Worm (Caenorhabditis elegans): Measurements from ENCODE around the gene C06H5.8.

The C06H5.8 gene

ce11 chrV:17951172-17951999 lies 32.6 kb downstream of the C06H5.8 start, which contains the start of gene Y59A8B.24 (continued):
- TF ChIP-seq zfp-3 (GFP tag; conservative IDR thresholded peaks at IDR 0.05) (peak; percentile 74; the same call in 1 of the 2 replicates), egl-27 (tag; optimal IDR thresholded peaks at IDR 0.05) (no peak), Y5F2A.4 (GFP tag; optimal IDR thresholded peaks at IDR 0.05) (no peak), lir-3 (tag; optimal IDR thresholded peaks at IDR 0.05) (no peak), madf-9 (GFP tag; conservative IDR thresholded peaks at IDR 0.05) (peak; percentile 80), nhr-6 (tag; optimal IDR thresholded peaks at IDR 0.05) (peak; percentile 94), mxl-3 (GFP tag; optimal IDR thresholded peaks at IDR 0.05) (peak; percentile 94), hmg-1.1 (GFP tag; IDR thresholded peaks at IDR 0.05) (peak; percentile 97)

DNA sequence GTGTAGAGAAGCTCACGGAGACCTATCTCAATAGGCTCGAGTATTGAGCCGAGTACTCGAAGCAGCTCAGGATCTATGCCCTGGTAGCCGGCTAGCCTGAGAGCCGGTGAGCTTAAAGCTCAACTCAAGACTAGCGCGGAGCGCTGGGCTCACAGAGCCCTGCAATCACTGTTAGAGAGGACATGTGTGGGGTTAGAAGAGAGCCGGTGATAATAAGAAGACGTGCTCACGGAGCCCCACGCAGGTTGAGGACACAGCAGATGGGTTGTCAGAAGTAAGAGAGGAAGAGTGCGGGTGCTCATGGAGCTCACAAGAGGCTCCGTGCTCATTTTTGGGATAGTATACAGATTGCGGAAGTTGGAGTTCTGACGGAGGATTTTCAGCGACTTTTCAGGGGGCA lies 33.5 kb downstream of the C06H5.8 start:
- no peak for TF ChIP-seq lin-15B (tag; optimal IDR thresholded peaks at IDR 0.05)
- TF ChIP-seq aha-1 (tag) = peak; percentile 91
- no peak for TF ChIP-seq sdz-12 (GFP tag; optimal IDR thresholded peaks at IDR 0.05)
- no peak for TF ChIP-seq lin-38 (GFP tag; IDR thresholded peaks at IDR 0.05)
- TF ChIP-seq unc-62 (GFP tag; optimal IDR thresholded peaks at IDR 0.05 in 1 of 2) = peak in 1 of 2 experiments; percentile 42
- TF ChIP-seq unc-62 (tag; optimal IDR thresholded peaks at IDR 0.05) = no peak
- no peak for TF ChIP-seq nhr-48 (tag; optimal IDR thresholded peaks at IDR 0.05)
- TF ChIP-seq dve-1 (tag; optimal IDR thresholded peaks at IDR 0.05; ENCODE audit: insufficient read depth) = no peak
- TF ChIP-seq ceh-32 (tag; optimal IDR thresholded peaks at IDR 0.05; ENCODE audit: poor library complexity) = no peak
- TF ChIP-seq set-16 (GFP tag; IDR thresholded peaks at IDR 0.05) = peak; percentile 53; the same call in 1 of the 2 replicates
- TF ChIP-seq madf-5 (GFP tag; IDR thresholded peaks at IDR 0.05) = no peak

DNA sequence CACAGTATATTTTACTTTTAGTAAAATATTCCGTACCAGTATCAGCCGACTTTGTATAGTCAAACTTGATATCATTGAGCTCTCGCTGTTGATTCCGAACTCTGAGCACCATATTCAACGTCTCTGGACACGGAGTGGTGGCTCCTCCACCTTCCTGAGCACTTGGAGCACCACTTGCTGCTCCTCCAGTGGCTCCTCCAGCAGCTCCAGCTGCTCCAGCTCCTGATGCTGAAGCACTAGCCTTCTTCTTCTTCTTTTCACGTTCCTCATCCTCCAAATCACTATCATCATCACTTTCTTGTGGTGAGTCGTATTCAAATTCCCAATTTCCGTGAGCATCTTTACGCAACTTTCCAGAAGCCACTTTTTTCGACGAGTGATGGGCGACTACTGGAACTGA lies 37.3 kb downstream of the C06H5.8 start:
- TF ChIP-seq lir-3 (tag; optimal IDR thresholded peaks at IDR 0.05) (no peak), set-16 (GFP tag; IDR thresholded peaks at IDR 0.05) (peak; percentile 74)

- 0 out of 2 replicates have a peak, but pooled peaks have one; percentile 19 for TF ChIP-seq php-3 (GFP tag; IDR thresholded peaks at IDR 0.05)
- peak; percentile 89 for TF ChIP-seq set-16 (GFP tag; IDR thresholded peaks at IDR 0.05)
- TF ChIP-seq egl-43 (GFP tag; IDR thresholded peaks at IDR 0.05) = 0 out of 2 replicates have a peak, but pooled peaks have one; percentile 60
- TF ChIP-seq dve-1 (tag; optimal IDR thresholded peaks at IDR 0.05; ENCODE audit: insufficient read depth) = no peak
- TF ChIP-seq aha-1 (tag) = peak; percentile 87
- TF ChIP-seq fos-1 (tag; optimal IDR thresholded peaks at IDR 0.05) = no peak
These were observed 43.7 kb downstream of the C06H5.8 start for ce11 chrV:17962500-17962899.

ce11 chrV:17966747-17967146 lies 47.9 kb downstream of the C06H5.8 start, which contains the start of gene gck-3:
gck-3 (minus strand) TSS chrV:17966847.
- TF ChIP-seq zfp-2 (tag; optimal IDR thresholded peaks at IDR 0.05) (no peak), ztf-11 (tag; optimal IDR thresholded peaks at IDR 0.05) (no peak), cey-2 (tag; optimal IDR thresholded peaks at IDR 0.05; ENCODE audit: borderline replicate concordance, insufficient read depth) (no peak), F26F4.8 (GFP tag; conservative IDR thresholded peaks at IDR 0.05) (no peak), ceh-82 (tag; optimal IDR thresholded peaks at IDR 0.05) (no peak), nhr-42 (GFP tag; IDR thresholded peaks at IDR 0.05) (no peak)
